Worm (Caenorhabditis elegans) whole organism, midembryonic: ENCODE measurements around the gene Y113G7B.11.

Source experiments
- T22C8.4 ChIP-seq: fragments of 200-800 bp; sonication (Bioruptor generic); IDR thresholded peaks from 2 replicates; pipeline ENCODE4 v1.3.6; 2022; ENCODE audit warnings: missing genetic modification characterization, missing compliant biosample characterization
- cog-1 ChIP-seq: sonication (generic microtip); optimal IDR thresholded peaks from 2 replicates; lab custom pipeline; 2016; ENCODE audit warnings: missing genetic modification characterization, missing compliant biosample characterization
- flt-1 ChIP-seq: fragments of 200-800 bp; sonication (Bioruptor generic); IDR thresholded peaks from 2 replicates; pipeline ENCODE4 v1.3.6; 2022; ENCODE audit warnings: missing genetic modification characterization, missing compliant biosample characterization
- klf-2 ChIP-seq: fragments of 200-800 bp; sonication (Bioruptor generic); conservative IDR thresholded peaks from 2 replicates; pipeline ENCODE4 v1.3.6; 2022; ENCODE audit warnings: missing genetic modification reagents, missing genetic modification characterization, missing compliant biosample characterization
- med-1 ChIP-seq: sonication (generic microtip); optimal IDR thresholded peaks from 2 replicates; lab custom pipeline; 2017; ENCODE audit warnings: missing genetic modification characterization, mild to moderate bottlenecking, missing compliant biosample characterization, antibody characterized with exemption, missing genetic modification reagents; ENCODE audit not compliant: insufficient read depth
- ref-1 ChIP-seq: fragments of 200-800 bp; sonication (Bioruptor generic); conservative IDR thresholded peaks from 2 replicates; pipeline ENCODE4 v1.3.6; 2022; ENCODE audit warnings: missing genetic modification reagents, missing genetic modification characterization, missing compliant biosample characterization
- tab-1 ChIP-seq: fragments of 200-800 bp; sonication (Bioruptor generic); IDR thresholded peaks from 2 replicates; pipeline ENCODE4 v1.3.6; 2022; ENCODE audit warnings: missing genetic modification characterization, missing compliant biosample characterization
- ztf-23 ChIP-seq: fragments of 200-800 bp; sonication (Bioruptor generic); IDR thresholded peaks from 2 replicates; pipeline ENCODE4 v1.3.6; 2022; ENCODE audit warnings: missing genetic modification reagents, missing genetic modification characterization, missing compliant biosample characterization
- ztf-29 ChIP-seq: fragments of 200-800 bp; sonication (Bioruptor generic); IDR thresholded peaks from 2 replicates; pipeline ENCODE4 v1.3.6; 2022; ENCODE audit warnings: missing genetic modification reagents, missing genetic modification characterization, missing compliant biosample characterization

DNA sequence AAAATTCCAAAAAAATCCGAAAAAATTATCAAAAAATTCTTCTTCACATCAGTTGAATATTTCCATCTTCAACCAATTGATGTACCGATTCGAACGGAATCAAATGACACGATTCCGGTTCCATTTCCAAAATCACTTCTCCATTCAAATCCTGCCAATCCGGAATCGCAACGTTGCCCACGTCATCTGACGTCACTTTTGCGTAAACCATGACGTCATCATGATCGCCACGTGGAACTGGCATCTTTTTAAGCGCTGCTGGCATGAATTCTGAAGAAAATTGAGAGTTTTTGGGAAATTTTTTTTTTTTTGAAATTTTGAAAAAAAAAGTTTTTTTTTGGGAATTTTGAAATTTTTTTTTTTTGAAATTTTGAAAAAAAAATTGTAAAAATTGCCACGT, 20.1 kb upstream of the Y113G7B.11 start:
- TF ChIP-seq med-1: no peak
- TF ChIP-seq ztf-29 (GFP tag; lab: Robert Waterston, UW): no peak
- no peak for TF ChIP-seq flt-1 (GFP tag; lab: Robert Waterston, UW)
- TF ChIP-seq ztf-23: no peak
- TF ChIP-seq tab-1 (GFP tag; lab: Robert Waterston, UW): no peak
- no peak for TF ChIP-seq cog-1 (tag; lab: Kevin White, UChicago)
- no peak for TF ChIP-seq T22C8.4 (GFP tag; lab: Robert Waterston, UW)
- TF ChIP-seq ref-1 (GFP tag; lab: Robert Waterston, UW): no peak
- no peak for TF ChIP-seq klf-2 (GFP tag; lab: Robert Waterston, UW)
